Worm (Caenorhabditis elegans): ENCODE data around the gene ttr-12.
"Not testable (repeated sequence)": the region's sequence is repeated elsewhere in the genome, so short reads cannot be mapped to it uniquely, and the experiment has no call there.

Gene ttr-12

DNA sequence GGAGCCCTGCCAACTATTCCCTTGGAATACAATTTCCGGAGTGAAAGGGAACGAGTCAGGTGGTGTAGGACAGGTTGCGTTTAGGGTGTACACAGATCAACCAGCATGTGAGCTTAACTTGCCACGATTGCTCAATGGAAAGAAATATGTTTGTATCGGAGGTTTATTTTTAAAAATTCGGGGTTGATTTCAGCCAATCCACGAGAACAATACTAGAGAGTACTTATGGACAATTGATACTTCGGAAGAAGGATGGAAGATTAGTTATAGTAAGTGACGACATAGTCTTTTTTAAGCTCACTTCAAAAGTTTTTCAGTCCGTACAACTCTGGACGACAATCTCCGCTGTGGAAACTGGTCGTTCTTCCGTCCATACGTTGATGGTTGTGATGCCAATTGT lies 33.7 kb downstream of the ttr-12 start:
- TF ChIP-seq ceh-36 (tag; optimal IDR thresholded peaks at IDR 0.05) (no peak), hmg-4 (GFP tag; optimal IDR thresholded peaks at IDR 0.05) (no peak), ceh-13 (GFP tag; optimal IDR thresholded peaks at IDR 0.05) (no peak), tra-4 (tag; optimal IDR thresholded peaks at IDR 0.05) (no peak), B0310.2 (tag; optimal IDR thresholded peaks at IDR 0.05) (no peak), ets-7 (tag; optimal IDR thresholded peaks at IDR 0.05) (no peak), aly-1 (tag; optimal IDR thresholded peaks at IDR 0.05) (no peak), scrt-1 (GFP tag; IDR thresholded peaks at IDR 0.05) (no peak), sea-1 (GFP tag; conservative IDR thresholded peaks at IDR 0.05) (no peak), pes-1 (GFP tag; IDR thresholded peaks at IDR 0.05) (no peak), hmbx-1 (tag; optimal IDR thresholded peaks at IDR 0.05) (no peak), flt-1 (GFP tag; IDR thresholded peaks at IDR 0.05) (no peak)

DNA sequence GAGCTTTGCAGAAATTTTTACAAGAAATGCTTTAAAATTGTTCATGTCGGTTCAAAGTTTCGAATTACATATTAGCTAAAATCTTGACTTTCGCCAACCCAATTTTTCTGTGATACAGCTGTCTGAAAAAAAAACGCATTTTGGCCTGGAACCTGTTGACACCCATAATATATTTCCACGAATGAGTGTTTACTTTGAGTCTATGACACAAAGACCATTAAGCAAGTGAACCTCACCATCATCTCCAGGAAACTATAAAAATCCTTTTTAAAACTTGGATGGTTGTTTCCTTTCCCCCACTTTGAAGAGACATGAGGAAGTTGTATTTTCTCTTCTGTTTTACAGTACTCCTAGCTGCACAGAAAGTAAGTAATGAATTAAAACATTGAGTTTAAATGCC lies 34.3 kb downstream of the ttr-12 start, which contains the start of gene clec-263:
clec-263 (plus strand) TSS at position 301 of the 400 bp plus-strand sequence.
- no peak for TF ChIP-seq aly-1 (tag; optimal IDR thresholded peaks at IDR 0.05)
- TF ChIP-seq tbx-37 (GFP tag; conservative IDR thresholded peaks at IDR 0.05): no peak
- TF ChIP-seq flt-1 (GFP tag; IDR thresholded peaks at IDR 0.05): no peak
- no peak for TF ChIP-seq hnd-1 (tag; optimal IDR thresholded peaks at IDR 0.05)
- no peak for TF ChIP-seq tbx-11 (GFP tag; IDR thresholded peaks at IDR 0.05)
- TF ChIP-seq hmbx-1 (tag; optimal IDR thresholded peaks at IDR 0.05): no peak
- TF ChIP-seq ets-7 (tag; optimal IDR thresholded peaks at IDR 0.05): no peak
- TF ChIP-seq pes-1 (GFP tag; IDR thresholded peaks at IDR 0.05): no peak
- TF ChIP-seq scrt-1 (GFP tag; IDR thresholded peaks at IDR 0.05): no peak
- TF ChIP-seq ceh-36 (tag; optimal IDR thresholded peaks at IDR 0.05): no peak

DNA sequence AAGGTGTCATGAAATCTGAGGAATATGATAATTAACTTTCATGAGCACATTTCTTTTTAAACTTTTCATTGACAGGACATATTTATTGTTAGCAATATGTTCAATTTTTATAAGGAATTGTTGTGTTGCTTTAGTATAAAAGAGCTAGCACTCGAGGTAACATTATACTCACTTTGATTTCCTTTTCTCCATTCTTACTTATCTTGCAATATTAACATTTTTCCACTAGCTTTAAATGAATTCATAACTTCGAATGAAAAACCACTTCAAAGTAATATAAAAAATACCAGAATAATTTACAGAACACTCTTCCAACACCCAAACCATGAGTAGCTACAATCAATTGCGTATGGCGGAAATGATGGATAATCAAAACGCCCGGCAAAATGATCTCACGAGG lies 35.2 kb downstream of the ttr-12 start, which contains the start of gene F26F2.5:
F26F2.5 (plus strand) TSS at position 301 of the 400 bp plus-strand sequence.
- no peak for TF ChIP-seq tbx-37 (GFP tag; conservative IDR thresholded peaks at IDR 0.05)
- no peak for TF ChIP-seq hnd-1 (tag; optimal IDR thresholded peaks at IDR 0.05)
- TF ChIP-seq ama-1 (optimal IDR thresholded peaks at IDR 0.05): no peak
- no peak for TF ChIP-seq flt-1 (GFP tag; IDR thresholded peaks at IDR 0.05)
- TF ChIP-seq ceh-36 (tag; optimal IDR thresholded peaks at IDR 0.05): no peak
- TF ChIP-seq pes-1 (GFP tag; IDR thresholded peaks at IDR 0.05): no peak
- TF ChIP-seq scrt-1 (GFP tag; IDR thresholded peaks at IDR 0.05): no peak
- no peak for TF ChIP-seq tra-4 (tag; optimal IDR thresholded peaks at IDR 0.05)
- no peak for TF ChIP-seq B0310.2 (tag; optimal IDR thresholded peaks at IDR 0.05)
- TF ChIP-seq ceh-13 (GFP tag; optimal IDR thresholded peaks at IDR 0.05): no peak
- TF ChIP-seq hmbx-1 (tag; optimal IDR thresholded peaks at IDR 0.05): no peak

DNA sequence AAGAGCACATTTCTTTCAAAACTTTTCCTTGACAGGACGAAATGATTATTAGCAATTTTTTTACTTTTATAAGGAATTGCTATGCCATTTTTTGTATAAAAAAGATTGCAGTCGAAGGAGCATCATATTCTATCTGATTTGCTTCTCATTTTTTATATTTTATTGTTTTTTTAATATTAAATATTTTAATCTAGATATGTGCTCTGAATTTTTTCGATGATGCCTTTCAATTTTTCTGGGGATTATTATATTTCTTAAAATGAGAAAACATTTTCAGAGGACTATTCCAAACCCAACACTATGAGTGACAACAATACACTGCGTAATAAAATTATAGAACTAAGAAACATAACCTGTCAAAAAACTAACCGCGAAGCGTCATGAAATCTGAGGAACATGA lies 39.6 kb downstream of the ttr-12 start, which contains the start of gene F26F2.4:
F26F2.4 (plus strand) TSS at position 301 of the 400 bp plus-strand sequence.
- TF ChIP-seq tbx-11 (GFP tag; IDR thresholded peaks at IDR 0.05); flt-1 (GFP tag; IDR thresholded peaks at IDR 0.05); aly-1 (tag; optimal IDR thresholded peaks at IDR 0.05): not testable (repeated sequence)

DNA sequence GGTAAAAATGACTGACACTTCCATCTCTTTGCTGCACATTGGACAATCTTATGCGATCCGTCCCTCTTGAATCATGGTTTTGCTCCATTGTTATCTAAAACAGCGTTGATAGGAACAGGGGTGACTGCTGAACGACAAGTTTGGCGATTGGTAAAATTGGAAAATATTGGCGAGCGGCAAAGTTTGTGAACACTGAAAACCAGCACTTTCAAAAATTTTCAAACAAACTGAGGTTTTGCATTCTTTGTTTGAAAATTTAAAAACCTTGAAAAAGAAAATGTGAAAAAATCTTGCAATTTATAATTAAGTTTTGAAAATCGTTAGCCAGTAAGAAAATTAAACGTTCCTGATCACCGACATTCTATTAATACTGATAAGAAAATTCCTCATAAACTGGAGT lies 42.1 kb downstream of the ttr-12 start, which contains the start of gene F26F2.3:
F26F2.3 (minus strand) TSS at position 101 of the 400 bp plus-strand sequence.
- TF ChIP-seq F13C5.2 (tag; optimal IDR thresholded peaks at IDR 0.05) (no peak), hmbx-1 (tag; optimal IDR thresholded peaks at IDR 0.05) (no peak), ceh-13 (GFP tag; optimal IDR thresholded peaks at IDR 0.05) (no peak), scrt-1 (GFP tag; IDR thresholded peaks at IDR 0.05) (no peak), sea-1 (GFP tag; conservative IDR thresholded peaks at IDR 0.05) (no peak)

DNA sequence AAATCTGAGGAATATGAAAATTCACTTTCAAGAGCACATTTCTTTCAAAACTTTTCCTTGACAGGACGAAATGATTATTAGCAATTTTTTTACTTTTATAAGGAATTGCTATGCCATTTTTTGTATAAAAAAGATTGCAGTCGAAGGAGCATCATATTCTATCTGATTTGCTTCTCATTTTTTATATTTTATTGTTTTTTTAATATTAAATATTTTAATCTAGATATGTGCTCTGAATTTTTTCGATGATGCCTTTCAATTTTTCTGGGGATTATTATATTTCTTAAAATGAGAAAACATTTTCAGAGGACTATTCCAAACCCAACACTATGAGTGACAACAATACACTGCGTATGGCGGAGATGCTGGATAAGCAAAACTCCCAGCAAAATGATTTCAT lies 44.5 kb downstream of the ttr-12 start, which contains the start of gene F26F2.13:
F26F2.13 (plus strand) TSS at position 301 of the 400 bp plus-strand sequence.
- TF ChIP-seq F13C5.2 (tag; optimal IDR thresholded peaks at IDR 0.05); tbx-37 (GFP tag; conservative IDR thresholded peaks at IDR 0.05); ceh-13 (GFP tag; optimal IDR thresholded peaks at IDR 0.05): not testable (repeated sequence)

DNA sequence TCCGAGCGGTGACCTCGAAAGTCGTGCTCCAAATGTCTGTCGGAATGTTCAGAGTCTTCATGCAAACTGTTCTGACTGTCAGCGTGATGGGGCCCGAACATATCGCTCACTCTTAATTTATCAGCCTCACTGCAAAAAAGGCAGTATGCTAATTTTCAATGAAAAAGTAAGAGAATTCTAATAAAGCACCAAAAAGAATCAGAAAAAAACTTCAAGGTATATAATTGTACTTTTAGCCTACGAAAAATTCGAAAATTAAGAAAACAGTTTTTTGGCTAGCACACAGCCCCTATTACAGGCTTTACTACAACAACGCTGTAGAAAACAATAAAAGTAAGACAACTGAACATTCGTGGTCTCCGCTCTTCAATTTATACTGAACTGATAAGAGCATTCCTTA lies 46.8 kb downstream of the ttr-12 start, which contains the start of gene F26F2.1:
F26F2.1 (minus strand) TSS at position 101 of the 400 bp plus-strand sequence.
- TF ChIP-seq scrt-1 (GFP tag; IDR thresholded peaks at IDR 0.05) (no peak), aly-1 (tag; optimal IDR thresholded peaks at IDR 0.05) (no peak), sea-1 (GFP tag; conservative IDR thresholded peaks at IDR 0.05) (no peak), ama-1 (optimal IDR thresholded peaks at IDR 0.05) (no peak), B0310.2 (tag; optimal IDR thresholded peaks at IDR 0.05) (no peak), tra-4 (tag; optimal IDR thresholded peaks at IDR 0.05) (no peak), flt-1 (GFP tag; IDR thresholded peaks at IDR 0.05) (no peak), tbx-37 (GFP tag; conservative IDR thresholded peaks at IDR 0.05) (no peak), hmbx-1 (tag; optimal IDR thresholded peaks at IDR 0.05) (no peak), pes-1 (GFP tag; IDR thresholded peaks at IDR 0.05) (no peak), F13C5.2 (tag; optimal IDR thresholded peaks at IDR 0.05) (no peak), ceh-36 (tag; optimal IDR thresholded peaks at IDR 0.05) (no peak), ets-7 (tag; optimal IDR thresholded peaks at IDR 0.05) (no peak), hnd-1 (tag; optimal IDR thresholded peaks at IDR 0.05) (no peak), tbx-11 (GFP tag; IDR thresholded peaks at IDR 0.05) (no peak), ceh-13 (GFP tag; optimal IDR thresholded peaks at IDR 0.05) (no peak), hmg-4 (GFP tag; optimal IDR thresholded peaks at IDR 0.05) (no peak)

DNA sequence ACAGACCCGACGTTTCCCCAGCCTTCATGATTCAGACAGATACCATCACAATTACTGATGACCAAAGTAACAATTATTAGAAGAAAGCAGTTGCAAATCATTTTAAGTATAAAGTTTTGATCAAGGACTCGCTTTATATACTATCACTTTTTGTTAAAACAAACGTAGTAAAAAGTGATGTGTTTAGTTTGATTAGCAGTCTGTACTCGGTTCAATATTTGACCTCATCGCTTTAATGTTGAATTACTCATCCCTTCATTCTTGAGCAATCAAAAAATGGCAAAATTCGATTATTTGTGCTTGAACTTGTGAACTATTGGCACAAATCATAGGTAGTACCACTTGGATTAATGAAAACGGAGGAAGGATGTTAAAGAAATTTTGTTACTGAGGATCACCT lies 50.3 kb downstream of the ttr-12 start, which contains the start of gene abf-4:
abf-4 (minus strand) TSS at position 101 of the 400 bp plus-strand sequence.
- TF ChIP-seq sea-1 (GFP tag; conservative IDR thresholded peaks at IDR 0.05) (no peak), scrt-1 (GFP tag; IDR thresholded peaks at IDR 0.05) (no peak), hmg-4 (GFP tag; optimal IDR thresholded peaks at IDR 0.05) (no peak), flt-1 (GFP tag; IDR thresholded peaks at IDR 0.05) (no peak), hmbx-1 (tag; optimal IDR thresholded peaks at IDR 0.05) (no peak), aly-1 (tag; optimal IDR thresholded peaks at IDR 0.05) (no peak), ceh-13 (GFP tag; optimal IDR thresholded peaks at IDR 0.05) (no peak), hnd-1 (tag; optimal IDR thresholded peaks at IDR 0.05) (no peak), ets-7 (tag; optimal IDR thresholded peaks at IDR 0.05) (no peak), ama-1 (optimal IDR thresholded peaks at IDR 0.05) (no peak), tbx-11 (GFP tag; IDR thresholded peaks at IDR 0.05) (no peak), B0310.2 (tag; optimal IDR thresholded peaks at IDR 0.05) (no peak), F13C5.2 (tag; optimal IDR thresholded peaks at IDR 0.05) (no peak), pes-1 (GFP tag; IDR thresholded peaks at IDR 0.05) (no peak), tbx-37 (GFP tag; conservative IDR thresholded peaks at IDR 0.05) (no peak), ceh-36 (tag; optimal IDR thresholded peaks at IDR 0.05) (no peak), tra-4 (tag; optimal IDR thresholded peaks at IDR 0.05) (no peak)

All from whole organism, early embryonic.